Worm (Caenorhabditis elegans) whole organism, L4 larva: ENCODE data around the gene col-153.

Experiments used
- R02D3.7 ChIP-seq: fragments of 150-350 bp; sonication (generic microtip); optimal IDR thresholded peaks from 3 replicates; lab custom pipeline; 2014; ENCODE audit warnings: missing biosample characterization, missing genetic modification characterization
- Y48G9A.11 ChIP-seq: fragments of 200-800 bp; sonication (Bioruptor generic); IDR thresholded peaks from 2 replicates; pipeline ENCODE4 v1.3.6; 2022; ENCODE audit warnings: missing genetic modification reagents, missing genetic modification characterization, missing compliant biosample characterization
- dve-1 ChIP-seq: sonication (generic microtip); optimal IDR thresholded peaks from 2 replicates; lab custom pipeline; 2017; ENCODE audit warnings: antibody characterized with exemption, mild to moderate bottlenecking, missing genetic modification characterization, missing compliant biosample characterization; ENCODE audit not compliant: insufficient read depth
- nhr-11 ChIP-seq: fragments of 150-350 bp; optimal IDR thresholded peaks from 2 replicates; lab custom pipeline; 2014; ENCODE audit warnings: missing biosample characterization, missing genetic modification characterization
- skn-1 ChIP-seq: fragments of 150-350 bp; optimal IDR thresholded peaks from 2 replicates; lab custom pipeline; 2014; ENCODE audit warnings: missing biosample characterization, missing genetic modification characterization
- snpc-4 ChIP-seq: fragments of 150-350 bp; optimal IDR thresholded peaks from 2 replicates; lab custom pipeline; 2014; ENCODE audit warnings: missing biosample characterization, missing genetic modification characterization
- unc-62 ChIP-seq, 3 experiments: fragments of 150-350 bp in 1 of 3; sonication (generic microtip); optimal IDR thresholded peaks in 2 of 3; peaks in 1 of 3; 1 replicate in 1 of 3; 2 replicates in 2 of 3; lab custom pipeline; 2014 to 2017; ENCODE audit warnings: missing biosample characterization in 3 of 3, missing genetic modification characterization in 3 of 3, missing genetic modification reagents in 3 of 3, missing genotype in 1 of 3

DNA sequence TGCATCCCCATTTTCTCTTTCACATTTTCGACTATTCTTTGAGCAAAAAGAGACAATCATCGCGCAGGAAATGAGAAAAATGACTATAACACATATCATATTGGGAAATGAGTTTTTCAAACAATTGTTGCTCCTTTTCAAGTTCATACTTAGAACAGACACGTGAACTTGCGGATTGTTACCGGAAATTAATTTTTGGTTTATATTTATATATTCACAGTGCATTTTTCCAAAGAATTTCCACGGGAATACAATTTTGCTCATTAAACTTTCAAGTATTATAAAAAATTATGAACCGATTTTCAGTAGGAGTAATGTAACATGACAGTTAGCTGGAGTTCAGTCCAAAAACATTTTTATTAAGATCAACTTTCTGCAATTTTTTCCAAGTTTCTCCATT is 26.4 kb upstream of the col-153 start, which contains the start of gene F58B4.7:
- no peak for TF ChIP-seq R02D3.7 (tag; lab: Kevin White, UChicago)
- TF ChIP-seq skn-1 (tag; lab: Kevin White, UChicago), result no peak
- TF ChIP-seq nhr-11 (tag; lab: Kevin White, UChicago), result no peak
- no peak for TF ChIP-seq unc-62 (GFP tag; optimal IDR thresholded peaks at IDR 0.05 in 1 of 2; lab: Kevin White, UChicago)
- no peak for TF ChIP-seq unc-62 (tag; optimal IDR thresholded peaks at IDR 0.05; lab: Kevin White, UChicago)
- TF ChIP-seq snpc-4, result no peak
- TF ChIP-seq dve-1 (tag; lab: Kevin White, UChicago), result no peak
- no peak for TF ChIP-seq Y48G9A.11 (GFP tag; lab: Robert Waterston, UW)
